Fruit fly (Drosophila melanogaster) whole organism: ENCODE data around the gene eIF1.

Source experiments
- CG8478 ChIP-seq: fragments of >200 bp; optimal IDR thresholded peaks from 2 replicates; lab custom pipeline; 2018; ENCODE audit warnings: inconsistent platforms
- Dll ChIP-seq: fragments of >200 bp; optimal IDR thresholded peaks from 2 replicates; lab custom pipeline; 2017
- EcR ChIP-seq, 2 experiments: fragments of >200 bp; optimal IDR thresholded peaks; 2 replicates each; lab custom pipeline; 2017; ENCODE audit warnings: missing biosample characterization in 2 of 2, missing genetic modification characterization in 2 of 2, missing genetic modification reagents in 2 of 2
- pan ChIP-seq: fragments of >200 bp; optimal IDR thresholded peaks from 2 replicates; lab custom pipeline; 2017
- psq ChIP-seq: fragments of >200 bp; optimal IDR thresholded peaks from 2 replicates; lab custom pipeline; 2017
- usp ChIP-seq: fragments of >200 bp; optimal IDR thresholded peaks from 2 replicates; lab custom pipeline; 2017; ENCODE audit warnings: missing biosample characterization, missing genetic modification characterization, mixed read lengths

The eIF1 gene

dm6 chr3L:3253631-3254030, 30.5 kb downstream of the eIF1 start:
- TF ChIP-seq Dll (lab: Kevin White, UChicago) (no peak), usp (no peak), psq (lab: Kevin White, UChicago) (no peak), CG8478 (lab: Kevin White, UChicago) (no peak), pan (no peak), EcR (GFP tag; optimal IDR thresholded peaks at IDR 0.05; lab: Kevin White, UChicago) (no peak)

dm6 chr3L:3257690-3258089, 34.5 kb downstream of the eIF1 start, which contains the start of gene ckd:
ckd (plus strand) TSS chr3L:3257878.
- TF ChIP-seq psq (lab: Kevin White, UChicago) = no peak
- no peak for TF ChIP-seq usp
- TF ChIP-seq pan = no peak
- no peak for TF ChIP-seq Dll (lab: Kevin White, UChicago)
- TF ChIP-seq CG8478 (lab: Kevin White, UChicago) = no peak
- TF ChIP-seq EcR (GFP tag; optimal IDR thresholded peaks at IDR 0.05; lab: Kevin White, UChicago) = no peak

- no peak for TF ChIP-seq Dll (lab: Kevin White, UChicago)
- TF ChIP-seq psq (lab: Kevin White, UChicago) = no peak
- TF ChIP-seq EcR (GFP tag; optimal IDR thresholded peaks at IDR 0.05; lab: Kevin White, UChicago) = no peak
- no peak for TF ChIP-seq pan
- no peak for TF ChIP-seq CG8478 (lab: Kevin White, UChicago)
- TF ChIP-seq usp = no peak
Observed at dm6 chr3L:3259703-3260102, 36.6 kb downstream of the eIF1 start.

- TF ChIP-seq psq (lab: Kevin White, UChicago) (no peak), Dll (lab: Kevin White, UChicago) (no peak), EcR (GFP tag; optimal IDR thresholded peaks at IDR 0.05; lab: Kevin White, UChicago) (no peak), usp (no peak), pan (no peak), CG8478 (lab: Kevin White, UChicago) (no peak)
Observed at dm6 chr3L:3261642-3262041, 38.5 kb downstream of the eIF1 start.

dm6 chr3L:3266306-3266705, 43.2 kb downstream of the eIF1 start:
- no peak for TF ChIP-seq psq (lab: Kevin White, UChicago)
- no peak for TF ChIP-seq usp
- TF ChIP-seq pan = no peak
- no peak for TF ChIP-seq EcR (GFP tag; optimal IDR thresholded peaks at IDR 0.05; lab: Kevin White, UChicago)
- TF ChIP-seq CG8478 (lab: Kevin White, UChicago) = no peak
- no peak for TF ChIP-seq Dll (lab: Kevin White, UChicago)

DNA sequence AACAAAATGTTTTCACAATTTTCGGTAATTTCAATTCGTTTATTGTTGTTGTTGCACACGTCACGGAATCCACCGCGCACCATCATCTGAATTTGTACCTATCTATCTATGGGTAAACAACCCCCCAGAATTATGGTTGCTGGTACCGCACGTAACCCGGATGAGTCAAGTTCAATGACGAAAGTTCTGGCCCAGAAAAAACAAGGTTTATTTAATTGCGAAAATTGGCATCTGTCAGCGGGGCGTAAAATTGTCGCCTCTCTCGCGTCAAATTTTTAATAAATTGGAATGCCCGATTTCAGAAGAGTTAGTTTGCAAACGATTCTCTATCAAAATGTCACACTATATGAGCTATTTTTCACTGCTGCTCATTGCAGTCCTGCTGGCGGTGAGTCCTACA, 45.0 kb downstream of the eIF1 start, which contains the start of gene CG34265:
TSS of gene CG34265 (plus strand) at position 301 of the 400 bp plus-strand sequence.
- TF ChIP-seq usp (no peak), pan (no peak), CG8478 (lab: Kevin White, UChicago) (no peak), EcR (GFP tag; optimal IDR thresholded peaks at IDR 0.05; lab: Kevin White, UChicago) (no peak), Dll (lab: Kevin White, UChicago) (no peak), psq (lab: Kevin White, UChicago) (no peak)

DNA sequence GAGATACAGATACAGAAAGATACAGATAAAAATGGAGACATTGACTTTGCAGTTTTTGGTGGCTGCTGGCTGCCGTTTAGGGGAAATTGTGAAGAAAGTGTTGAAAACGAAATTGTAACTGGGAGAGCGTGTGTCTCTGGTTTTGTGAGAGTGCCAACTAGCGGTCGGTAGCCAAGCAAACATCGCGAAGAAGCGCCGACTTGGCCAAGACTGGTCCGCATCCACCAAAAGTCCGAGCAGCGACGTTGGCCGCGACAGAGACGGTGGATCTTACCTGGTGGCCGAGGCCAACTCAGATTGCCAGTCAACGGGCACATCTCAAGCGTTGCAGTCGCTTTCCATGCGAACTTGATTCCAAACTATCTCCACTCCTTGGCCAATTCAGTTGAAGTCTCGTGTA, 47.6 kb downstream of the eIF1 start, which contains the start of gene CG14960:
TSS of gene CG14960 (plus strand) at position 301 of the 400 bp plus-strand sequence.
- TF ChIP-seq pan (no peak), usp (no peak), psq (lab: Kevin White, UChicago) (no peak), CG8478 (lab: Kevin White, UChicago) (no peak), EcR (GFP tag; optimal IDR thresholded peaks at IDR 0.05; lab: Kevin White, UChicago) (no peak), Dll (lab: Kevin White, UChicago) (no peak)
